Fruit fly (Drosophila melanogaster) whole organism, embryonic: ENCODE results near the gene tweek.

Experiments
- Aef1 ChIP-seq: fragments of 200-800 bp; sonication (Bioruptor generic); IDR thresholded peaks from 3 replicates; pipeline ENCODE4 v1.3.6; 2022; ENCODE audit warnings: missing biosample characterization, missing genetic modification characterization
- B-H1 ChIP-seq: fragments of 200-800 bp; sonication (Bioruptor generic); IDR thresholded peaks from 3 replicates; pipeline ENCODE4 v1.3.6; 2022; ENCODE audit warnings: missing biosample characterization, missing genetic modification characterization
- CG10366 ChIP-seq: fragments of 200-800 bp; sonication (Bioruptor generic); IDR thresholded peaks from 2 replicates; pipeline ENCODE4 v1.3.6; 2022; ENCODE audit warnings: missing biosample characterization, missing genetic modification characterization
- CG1233 ChIP-seq: fragments of 200-800 bp; sonication (Bioruptor generic); optimal IDR thresholded peaks from 4 replicates; lab custom pipeline; 2018; ENCODE audit warnings: missing biosample characterization, mild to moderate bottlenecking, missing genetic modification characterization
- CG13296 ChIP-seq: fragments of 200-800 bp; sonication (Bioruptor generic); optimal IDR thresholded peaks from 3 replicates; lab custom pipeline; 2018; ENCODE audit warnings: missing biosample characterization, mild to moderate bottlenecking, missing genetic modification characterization
- CG13894 ChIP-seq: fragments of 200-800 bp; sonication (Bioruptor generic); optimal IDR thresholded peaks from 3 replicates; lab custom pipeline; 2018; ENCODE audit warnings: missing biosample characterization, mild to moderate bottlenecking, missing genetic modification characterization, moderate library complexity
- CG15479 ChIP-seq: fragments of 200-800 bp; sonication (Bioruptor generic); optimal IDR thresholded peaks from 3 replicates; lab custom pipeline; 2019; ENCODE audit warnings: missing biosample characterization, mild to moderate bottlenecking, missing genetic modification characterization, moderate library complexity
- CG17328 ChIP-seq: fragments of 200-800 bp; sonication (Bioruptor generic); IDR thresholded peaks from 2 replicates; pipeline ENCODE4 v1.3.6; 2022; ENCODE audit warnings: missing biosample characterization, missing genetic modification characterization
- CG17912 ChIP-seq: fragments of 200-800 bp; sonication (Bioruptor generic); optimal IDR thresholded peaks from 2 replicates; lab custom pipeline; 2018; ENCODE audit warnings: missing biosample characterization, mild to moderate bottlenecking, missing genetic modification characterization
- CG2199 ChIP-seq: fragments of 200-800 bp; sonication (Bioruptor generic); IDR thresholded peaks from 3 replicates; pipeline ENCODE4 v1.3.6; 2022; ENCODE audit warnings: missing biosample characterization, missing genetic modification characterization
- CG3163 ChIP-seq: fragments of 200-800 bp; sonication (Bioruptor generic); optimal IDR thresholded peaks from 3 replicates; lab custom pipeline; 2016; ENCODE audit warnings: missing biosample characterization, missing genetic modification characterization
- CG7987 ChIP-seq: fragments of 200-800 bp; sonication (Bioruptor generic); optimal IDR thresholded peaks from 2 replicates; lab custom pipeline; 2018; ENCODE audit warnings: missing biosample characterization, mild to moderate bottlenecking, missing genetic modification characterization, moderate library complexity
- CG8290 ChIP-seq, 3 experiments: fragments of 200-800 bp; sonication (Bioruptor generic); optimal IDR thresholded peaks; 2 replicates each; lab custom pipeline; 2016 to 2019; ENCODE audit warnings: missing biosample characterization in 3 of 3, missing genetic modification characterization in 3 of 3, mild to moderate bottlenecking in 2 of 3, moderate library complexity in 1 of 3
- CG9437 ChIP-seq: fragments of 200-800 bp; sonication (Bioruptor generic); optimal IDR thresholded peaks from 2 replicates; lab custom pipeline; 2018; ENCODE audit warnings: missing biosample characterization, mild to moderate bottlenecking, missing genetic modification characterization
- Deaf1 ChIP-seq: fragments of 200-800 bp; optimal IDR thresholded peaks from 3 replicates; lab custom pipeline; 2019; ENCODE audit warnings: missing biosample characterization, mild to moderate bottlenecking, missing genetic modification characterization, moderate library complexity
- Dll ChIP-seq: fragments of 200-800 bp; sonication (Bioruptor generic); IDR thresholded peaks from 4 replicates; pipeline ENCODE4 v1.3.6; 2022; ENCODE audit warnings: missing biosample characterization, missing genetic modification characterization; ENCODE audit not compliant: partially characterized antibody
- Ets65A ChIP-seq: fragments of 200-800 bp; sonication (Bioruptor generic); peaks from one replicate; lab custom pipeline; 2016; ENCODE audit warnings: missing biosample characterization, missing genetic modification characterization
- Hey ChIP-seq: fragments of 200-800 bp; sonication (Bioruptor generic); optimal IDR thresholded peaks from 3 replicates; lab custom pipeline; 2018; ENCODE audit warnings: missing biosample characterization, mild to moderate bottlenecking, missing genetic modification characterization
- MTF-1 ChIP-seq: fragments of 200-800 bp; sonication (Bioruptor generic); optimal IDR thresholded peaks from 2 replicates; lab custom pipeline; 2018; ENCODE audit warnings: missing biosample characterization, mild to moderate bottlenecking, missing genetic modification characterization, borderline replicate concordance
- Med ChIP-seq: fragments of 200-800 bp; sonication (Bioruptor generic); peaks from one replicate; lab custom pipeline; 2016; ENCODE audit warnings: missing biosample characterization, missing genetic modification characterization, mild to moderate bottlenecking, inconsistent platforms, moderate library complexity
- NC2α ChIP-seq: fragments of 200-800 bp; sonication (Bioruptor generic); optimal IDR thresholded peaks from 2 replicates; lab custom pipeline; 2016; ENCODE audit warnings: missing biosample characterization, missing genetic modification characterization
- Sox102F ChIP-seq: fragments of 200-800 bp; sonication (Bioruptor generic); optimal IDR thresholded peaks from 2 replicates; lab custom pipeline; 2018; ENCODE audit warnings: missing biosample characterization, mild to moderate bottlenecking, missing genetic modification characterization, moderate library complexity
- Trl ChIP-seq, 3 experiments: fragments of >200 bp in 2 of 3; fragments of 200-800 bp in 1 of 3; sonication (Bioruptor generic) in 1 of 3; optimal IDR thresholded peaks; 2 replicates in 1 of 3; 3 replicates in 2 of 3; lab custom pipeline; 2016 to 2017; ENCODE audit warnings: missing biosample characterization in 1 of 3, missing genetic modification characterization in 1 of 3
- Xrp1 ChIP-seq: fragments of 200-800 bp; sonication (Bioruptor generic); IDR thresholded peaks from 2 replicates; pipeline ENCODE4 v1.3.6; 2022; ENCODE audit warnings: missing biosample characterization, missing genetic modification characterization
- amos ChIP-seq: fragments of 200-800 bp; sonication (Bioruptor generic); IDR thresholded peaks from 2 replicates; pipeline ENCODE4 v1.3.6; 2022; ENCODE audit warnings: missing biosample characterization, missing genetic modification characterization; ENCODE audit not compliant: partially characterized antibody
- hkb ChIP-seq, 2 experiments: fragments of 200-800 bp in 1 of 2; fragments of >200 bp in 1 of 2; sonication (Bioruptor generic) in 1 of 2; IDR thresholded peaks in 1 of 2; optimal IDR thresholded peaks in 1 of 2; 2 replicates each; pipeline versions ENCODE4 v1.3.6 to Lab custom; 2017 to 2022; ENCODE audit warnings: missing biosample characterization in 1 of 2, missing genetic modification characterization in 1 of 2
- lab ChIP-seq: fragments of 200-800 bp; sonication (Bioruptor generic); optimal IDR thresholded peaks from 3 replicates; lab custom pipeline; 2017; ENCODE audit warnings: missing biosample characterization, missing genetic modification characterization, mild to moderate bottlenecking, moderate library complexity, missing genetic modification reagents
- oc ChIP-seq: fragments of 200-800 bp; sonication (Bioruptor generic); optimal IDR thresholded peaks from 2 replicates; lab custom pipeline; 2018; ENCODE audit warnings: missing biosample characterization, mild to moderate bottlenecking, missing genetic modification characterization, moderate library complexity
- sim ChIP-seq: fragments of 200-800 bp; sonication (Bioruptor generic); IDR thresholded peaks from 2 replicates; pipeline ENCODE4 v1.3.6; 2022; ENCODE audit warnings: missing biosample characterization, missing genetic modification characterization
- sqz ChIP-seq: fragments of 200-800 bp; sonication (Bioruptor generic); optimal IDR thresholded peaks from 3 replicates; lab custom pipeline; 2018; ENCODE audit warnings: missing biosample characterization, mild to moderate bottlenecking, missing genetic modification characterization
- stc ChIP-seq: fragments of 200-800 bp; sonication (Bioruptor generic); IDR thresholded peaks from 2 replicates; pipeline ENCODE4 v1.3.6; 2022; ENCODE audit warnings: missing biosample characterization, missing genetic modification characterization
- tll ChIP-seq, 2 experiments: fragments of 200-800 bp in 1 of 2; fragments of >200 bp in 1 of 2; sonication (Bioruptor generic) in 1 of 2; optimal IDR thresholded peaks; 2 replicates each; lab custom pipeline; 2017 to 2019; ENCODE audit warnings: missing biosample characterization in 2 of 2, missing genetic modification characterization in 2 of 2, mild to moderate bottlenecking in 1 of 2, moderate library complexity in 1 of 2
- twi ChIP-seq: fragments of 200-800 bp; optimal IDR thresholded peaks from 2 replicates; lab custom pipeline; 2019; ENCODE audit warnings: missing biosample characterization, mild to moderate bottlenecking, missing genetic modification characterization, moderate library complexity
- wek ChIP-seq: fragments of 200-800 bp; sonication (Bioruptor generic); optimal IDR thresholded peaks from 3 replicates; lab custom pipeline; 2018; ENCODE audit warnings: missing biosample characterization, mild to moderate bottlenecking, missing genetic modification characterization, moderate library complexity
- z ChIP-seq: fragments of 200-800 bp; sonication (Bioruptor generic); IDR thresholded peaks from 3 replicates; pipeline ENCODE4 v1.3.6; 2022; ENCODE audit warnings: missing biosample characterization, missing genetic modification characterization

Gene tweek

DNA sequence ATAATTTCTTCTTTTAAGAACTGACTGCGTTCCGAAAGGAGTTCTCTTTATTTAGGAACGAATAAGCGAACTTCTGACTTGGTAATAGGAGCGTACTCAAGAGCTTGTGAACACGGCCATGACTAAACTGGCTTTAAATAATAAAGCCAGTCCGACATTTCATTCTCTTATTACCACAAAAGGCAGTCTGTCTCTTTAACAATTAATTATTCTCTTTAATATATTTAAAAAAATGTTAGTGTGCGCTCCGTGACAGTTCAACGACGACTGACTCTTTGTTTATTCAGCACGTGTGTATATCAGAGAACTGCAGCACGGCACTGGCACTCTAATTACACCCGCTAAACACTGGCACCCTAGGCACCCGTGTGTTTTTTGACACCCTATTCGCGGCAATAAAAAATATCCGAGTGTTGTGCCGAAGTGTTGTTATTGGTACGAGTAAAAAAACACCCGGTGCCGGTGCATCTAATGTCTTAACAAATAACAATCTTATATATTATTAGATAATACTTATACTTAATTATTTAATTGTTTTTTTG, 29.8 kb upstream of the tweek start, which contains the start of gene CG31809 (continued):
- TF ChIP-seq Xrp1 (GFP tag; lab: Robert Waterston, UW) (peak; percentile 22; the same call in 1 of the 2 replicates), sqz (GFP tag; lab: Kevin White, UChicago) (peak; percentile 36), CG7987 (peak; percentile 13), MTF-1 (peak; percentile 13), CG13296 (peak; percentile 20), lab (GFP tag; lab: Kevin White, UChicago) (peak; percentile 7), Trl (optimal IDR thresholded peaks at IDR 0.05; lab: Kevin White, UChicago) (peak in 1 of 2 experiments; percentile 41), Trl (GFP tag; optimal IDR thresholded peaks at IDR 0.05; lab: Kevin White, UChicago) (no peak), CG10366 (GFP tag; lab: Robert Waterston, UW) (peak; percentile 7; the same call in 1 of the 2 replicates), Dll (GFP tag; lab: Robert Waterston, UW) (0 out of 4 replicates have a peak, but pooled peaks have one; percentile 23), Med (GFP tag; lab: Kevin White, UChicago) (peak; percentile 66), wek (GFP tag; lab: Kevin White, UChicago) (peak; percentile 47), Sox102F (GFP tag; lab: Kevin White, UChicago) (peak; percentile 4), hkb (optimal IDR thresholded peaks at IDR 0.05; lab: Kevin White, UChicago) (no peak), hkb (GFP tag; IDR thresholded peaks at IDR 0.05; lab: Robert Waterston, UW) (peak; percentile 38; the same call in 1 of the 2 replicates), CG13894 (tag; lab: Kevin White, UChicago) (no peak), Deaf1 (tag; lab: Kevin White, UChicago) (peak; percentile 62)

DNA sequence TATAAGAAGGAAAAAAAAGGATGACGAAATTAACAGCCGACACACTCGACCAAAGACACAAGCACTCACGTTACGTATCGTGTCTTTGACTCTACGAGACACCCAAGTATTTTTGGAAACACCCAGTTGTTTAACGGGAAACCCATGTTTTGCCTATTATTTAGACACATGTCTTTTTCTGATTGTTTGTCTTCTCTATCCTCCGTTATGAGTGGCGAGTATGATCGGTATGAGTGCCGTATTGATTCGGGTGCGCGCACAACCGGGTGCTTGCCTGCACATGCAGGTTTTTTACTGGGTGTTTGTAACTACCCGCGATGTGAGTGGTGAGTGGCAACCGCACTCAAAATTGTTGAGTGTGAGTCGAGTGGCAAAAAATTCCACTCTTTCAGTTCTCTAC, 29.2 kb upstream of the tweek start:
- no peak; the same call in 1 of the 2 replicates for TF ChIP-seq stc (GFP tag; lab: Robert Waterston, UW)
- TF ChIP-seq Aef1 (GFP tag; lab: Robert Waterston, UW), result no peak
- TF ChIP-seq tll (GFP tag; optimal IDR thresholded peaks at IDR 0.05; lab: Kevin White, UChicago), result peak in 1 of 2 experiments; percentile 51
- no peak for TF ChIP-seq B-H1
- peak; percentile 78 for TF ChIP-seq Ets65A
- TF ChIP-seq CG17912 (GFP tag; lab: Kevin White, UChicago), result no peak
- peak; percentile 94 for TF ChIP-seq z (GFP tag; lab: Robert Waterston, UW)
- TF ChIP-seq oc (tag; lab: Kevin White, UChicago), result no peak
- peak; percentile 79 for TF ChIP-seq CG9437 (GFP tag; lab: Kevin White, UChicago)
- no peak for TF ChIP-seq CG8290 (GFP tag; optimal IDR thresholded peaks at IDR 0.05; lab: Kevin White, UChicago)
- TF ChIP-seq CG8290 (tag; optimal IDR thresholded peaks at IDR 0.05; lab: Kevin White, UChicago), result peak in 1 of 2 experiments; percentile 9
- peak; percentile 4 for TF ChIP-seq CG15479
- TF ChIP-seq CG17328 (GFP tag; lab: Robert Waterston, UW), result no peak
- no peak for TF ChIP-seq CG1233 (GFP tag; lab: Kevin White, UChicago)
- TF ChIP-seq CG2199 (GFP tag; lab: Robert Waterston, UW), result peak; percentile 98
- TF ChIP-seq sim (GFP tag; lab: Robert Waterston, UW), result no peak
- TF ChIP-seq twi, result peak; percentile 87
- TF ChIP-seq amos (GFP tag; lab: Robert Waterston, UW), result no peak
- peak; percentile 75 for TF ChIP-seq Med (GFP tag; lab: Kevin White, UChicago)
- TF ChIP-seq Hey (tag; lab: Kevin White, UChicago), result no peak
- TF ChIP-seq CG3163 (GFP tag; lab: Kevin White, UChicago), result peak; percentile 21
- peak; percentile 9; the same call in 1 of the 2 replicates for TF ChIP-seq CG10366 (GFP tag; lab: Robert Waterston, UW)
- no peak for TF ChIP-seq NC2α (GFP tag; lab: Kevin White, UChicago)
